Fruit fly (Drosophila melanogaster) whole organism, embryonic: ENCODE measurements around the gene CG42240.

Experiments
- CG10959 ChIP-seq: fragments of 200-800 bp; sonication (Bioruptor generic); IDR thresholded peaks from 2 replicates; pipeline ENCODE4 v1.3.6; 2022; ENCODE audit warnings: missing biosample characterization, missing genetic modification characterization
- CG11398 ChIP-seq: fragments of 200-800 bp; sonication (Bioruptor generic); optimal IDR thresholded peaks from 2 replicates; lab custom pipeline; 2016; ENCODE audit warnings: missing biosample characterization, missing genetic modification characterization
- CG11504 ChIP-seq: fragments of 200-800 bp; sonication (Bioruptor generic); optimal IDR thresholded peaks from 3 replicates; lab custom pipeline; 2019; ENCODE audit warnings: missing biosample characterization, mild to moderate bottlenecking, missing genetic modification characterization, moderate library complexity
- CG12391 ChIP-seq: fragments of 200-800 bp; sonication (Bioruptor generic); optimal IDR thresholded peaks from 3 replicates; lab custom pipeline; 2018; ENCODE audit warnings: missing biosample characterization, mild to moderate bottlenecking, missing genetic modification characterization, moderate library complexity
- CG12659 ChIP-seq: fragments of 200-800 bp; sonication (Bioruptor generic); optimal IDR thresholded peaks from 3 replicates; lab custom pipeline; 2017; ENCODE audit warnings: mild to moderate bottlenecking, missing biosample characterization, missing genetic modification reagents, missing genetic modification characterization
- CG1602 ChIP-seq: fragments of 200-800 bp; sonication (Bioruptor generic); optimal IDR thresholded peaks from 3 replicates; lab custom pipeline; 2016; ENCODE audit warnings: missing biosample characterization, missing genetic modification characterization
- CG1603 ChIP-seq: fragments of 200-800 bp; sonication (Bioruptor generic); optimal IDR thresholded peaks from 2 replicates; lab custom pipeline; 2019; ENCODE audit warnings: missing biosample characterization, mild to moderate bottlenecking, missing genetic modification characterization, moderate library complexity
- CG17802 ChIP-seq: fragments of 200-800 bp; sonication (Bioruptor generic); optimal IDR thresholded peaks from 2 replicates; lab custom pipeline; 2018; ENCODE audit warnings: missing biosample characterization, mild to moderate bottlenecking, missing genetic modification characterization, moderate library complexity
- CG2129 ChIP-seq: fragments of 200-800 bp; sonication (Bioruptor generic); IDR thresholded peaks from 2 replicates; pipeline ENCODE4 v1.3.6; 2022; ENCODE audit warnings: missing biosample characterization, missing genetic modification characterization; ENCODE audit not compliant: partially characterized antibody
- CG30403 ChIP-seq: fragments of 200-800 bp; sonication (Bioruptor generic); optimal IDR thresholded peaks from 3 replicates; lab custom pipeline; 2016; ENCODE audit warnings: missing biosample characterization, missing genetic modification characterization
- CG30431 ChIP-seq: fragments of 200-800 bp; sonication (Bioruptor generic); optimal IDR thresholded peaks from 2 replicates; lab custom pipeline; 2017; ENCODE audit warnings: missing biosample characterization, missing genetic modification characterization
- CG31224 ChIP-seq: fragments of 200-800 bp; sonication (Bioruptor generic); IDR thresholded peaks from 2 replicates; pipeline ENCODE4 v1.3.6; 2022; ENCODE audit warnings: missing biosample characterization, missing genetic modification characterization
- CG33213 ChIP-seq: fragments of 200-800 bp; sonication (Bioruptor generic); optimal IDR thresholded peaks from 3 replicates; lab custom pipeline; 2016; ENCODE audit warnings: missing biosample characterization, missing genetic modification characterization
- CG33557 ChIP-seq: fragments of 200-800 bp; sonication (Bioruptor generic); optimal IDR thresholded peaks from 2 replicates; lab custom pipeline; 2019; ENCODE audit warnings: missing biosample characterization, mild to moderate bottlenecking, missing genetic modification characterization, moderate library complexity
- CG3838 ChIP-seq: fragments of 200-800 bp; sonication (Bioruptor generic); optimal IDR thresholded peaks from 3 replicates; lab custom pipeline; 2016; ENCODE audit warnings: missing biosample characterization, missing genetic modification characterization
- CG4360 ChIP-seq: fragments of 200-800 bp; sonication (Bioruptor generic); IDR thresholded peaks from 2 replicates; pipeline ENCODE4 v1.3.6; 2022; ENCODE audit warnings: missing biosample characterization, missing genetic modification characterization
- CG4424 ChIP-seq: fragments of 200-800 bp; sonication (Bioruptor generic); optimal IDR thresholded peaks from 3 replicates; lab custom pipeline; 2016; ENCODE audit warnings: missing biosample characterization, missing genetic modification characterization
- CG8359 ChIP-seq: fragments of 200-800 bp; sonication (Bioruptor generic); optimal IDR thresholded peaks from 2 replicates; lab custom pipeline; 2017; ENCODE audit warnings: missing biosample characterization, mild to moderate bottlenecking, missing genetic modification characterization, borderline replicate concordance
- CG9797 ChIP-seq: fragments of 200-800 bp; sonication (Bioruptor generic); optimal IDR thresholded peaks from 3 replicates; lab custom pipeline; 2018; ENCODE audit warnings: missing biosample characterization, mild to moderate bottlenecking, missing genetic modification characterization
- CoRest ChIP-seq: fragments of 200-800 bp; sonication (Bioruptor generic); optimal IDR thresholded peaks from 3 replicates; lab custom pipeline; 2018; ENCODE audit warnings: missing biosample characterization, mild to moderate bottlenecking, missing genetic modification characterization, moderate library complexity
- D ChIP-seq, 2 experiments: fragments of 200-800 bp in 1 of 2; fragments of >200 bp in 1 of 2; sonication (Bioruptor generic) in 1 of 2; optimal IDR thresholded peaks; 2 replicates in 1 of 2; 3 replicates in 1 of 2; lab custom pipeline; 2017; ENCODE audit warnings: mild to moderate bottlenecking in 1 of 2, missing biosample characterization in 1 of 2, missing genetic modification characterization in 1 of 2, missing genetic modification reagents in 1 of 2
- E2f2 ChIP-seq: fragments of 200-800 bp; sonication (Bioruptor generic); IDR thresholded peaks from 2 replicates; pipeline ENCODE4 v1.3.6; 2022; ENCODE audit warnings: missing biosample characterization, missing genetic modification characterization
- Fer1 ChIP-seq: fragments of 200-800 bp; sonication (Bioruptor generic); optimal IDR thresholded peaks from 2 replicates; lab custom pipeline; 2017; ENCODE audit warnings: missing biosample characterization, mild to moderate bottlenecking, missing genetic modification characterization
- Hmr ChIP-seq: fragments of 200-800 bp; sonication (Bioruptor generic); optimal IDR thresholded peaks from 3 replicates; lab custom pipeline; 2017; ENCODE audit warnings: mild to moderate bottlenecking, missing biosample characterization, missing genetic modification reagents, missing genetic modification characterization
- Hr51 ChIP-seq, 2 experiments: fragments of 200-800 bp; sonication (Bioruptor generic); optimal IDR thresholded peaks; 2 replicates in 1 of 2; 3 replicates in 1 of 2; lab custom pipeline; 2016 to 2018; ENCODE audit warnings: missing biosample characterization in 2 of 2, missing genetic modification characterization in 2 of 2, mild to moderate bottlenecking in 1 of 2, moderate library complexity in 1 of 2
- Meics ChIP-seq: fragments of 200-800 bp; sonication (Bioruptor generic); optimal IDR thresholded peaks from 2 replicates; lab custom pipeline; 2017; ENCODE audit warnings: missing biosample characterization, mild to moderate bottlenecking, missing genetic modification characterization
- NfI ChIP-seq: fragments of 200-800 bp; sonication (Bioruptor generic); optimal IDR thresholded peaks from 3 replicates; lab custom pipeline; 2018; ENCODE audit warnings: missing biosample characterization, mild to moderate bottlenecking, missing genetic modification characterization, moderate library complexity
- Ptx1 ChIP-seq: fragments of 200-800 bp; sonication (Bioruptor generic); IDR thresholded peaks from 2 replicates; pipeline ENCODE4 v1.3.6; 2022; ENCODE audit warnings: missing biosample characterization, missing genetic modification characterization
- Sox102F ChIP-seq: fragments of 200-800 bp; sonication (Bioruptor generic); optimal IDR thresholded peaks from 2 replicates; lab custom pipeline; 2018; ENCODE audit warnings: missing biosample characterization, mild to moderate bottlenecking, missing genetic modification characterization, moderate library complexity
- ab ChIP-seq: fragments of 200-800 bp; sonication (Bioruptor generic); optimal IDR thresholded peaks from 2 replicates; lab custom pipeline; 2016; ENCODE audit warnings: missing biosample characterization, missing genetic modification characterization
- ara ChIP-seq: fragments of 200-800 bp; sonication (Bioruptor generic); IDR thresholded peaks from 2 replicates; pipeline ENCODE4 v1.3.6; 2022; ENCODE audit warnings: missing biosample characterization, missing genetic modification characterization
- bcd ChIP-seq: fragments of 200-800 bp; sonication (Bioruptor generic); optimal IDR thresholded peaks from 2 replicates; lab custom pipeline; 2017; ENCODE audit warnings: missing biosample characterization, mild to moderate bottlenecking, missing genetic modification characterization
- bsh ChIP-seq, 2 experiments: fragments of 200-800 bp; sonication (Bioruptor generic); optimal IDR thresholded peaks; 2 replicates each; lab custom pipeline; 2017 to 2018; ENCODE audit warnings: mild to moderate bottlenecking in 2 of 2, missing biosample characterization in 2 of 2, missing genetic modification characterization in 2 of 2, moderate library complexity in 1 of 2
- cad ChIP-seq: fragments of >200 bp; optimal IDR thresholded peaks from 2 replicates; lab custom pipeline; 2017; ENCODE audit warnings: missing biosample characterization, missing genetic modification characterization
- croc ChIP-seq: fragments of 200-800 bp; sonication (Bioruptor generic); conservative IDR thresholded peaks from 3 replicates; pipeline ENCODE4 v1.3.6; 2022; ENCODE audit warnings: missing biosample characterization, missing genetic modification characterization
- esg ChIP-seq: fragments of 200-800 bp; sonication (Bioruptor generic); conservative IDR thresholded peaks from 2 replicates; pipeline ENCODE4 v1.3.6; 2022; ENCODE audit warnings: missing biosample characterization, missing genetic modification characterization
- fru ChIP-seq: fragments of >200 bp; optimal IDR thresholded peaks from 2 replicates; lab custom pipeline; 2017
- gcm ChIP-seq: fragments of 200-800 bp; sonication (Bioruptor generic); optimal IDR thresholded peaks from 2 replicates; lab custom pipeline; 2019; ENCODE audit warnings: missing biosample characterization, mild to moderate bottlenecking, missing genetic modification characterization, moderate library complexity
- gem ChIP-seq: fragments of 200-800 bp; sonication (Bioruptor generic); optimal IDR thresholded peaks from 2 replicates; lab custom pipeline; 2019; ENCODE audit warnings: missing biosample characterization, mild to moderate bottlenecking, missing genetic modification characterization, moderate library complexity
- lbe ChIP-seq: fragments of 200-800 bp; sonication (Bioruptor generic); optimal IDR thresholded peaks from 2 replicates; lab custom pipeline; 2016; ENCODE audit warnings: missing biosample characterization, mild to moderate bottlenecking, missing genetic modification characterization
- lilli ChIP-seq: fragments of 200-800 bp; sonication (Bioruptor generic); optimal IDR thresholded peaks from 3 replicates; lab custom pipeline; 2016; ENCODE audit warnings: missing biosample characterization, missing genetic modification characterization
- mld ChIP-seq: fragments of 200-800 bp; sonication (Bioruptor generic); IDR thresholded peaks from 3 replicates; pipeline ENCODE4 v1.3.6; 2022; ENCODE audit warnings: missing biosample characterization, missing genetic modification characterization; ENCODE audit not compliant: partially characterized antibody
- pho ChIP-seq: fragments of 200-800 bp; sonication (Bioruptor generic); optimal IDR thresholded peaks from 2 replicates; lab custom pipeline; 2016; ENCODE audit warnings: missing biosample characterization, missing genetic modification characterization
- phol ChIP-seq: fragments of 200-800 bp; sonication (Bioruptor generic); optimal IDR thresholded peaks from 3 replicates; lab custom pipeline; 2018; ENCODE audit warnings: missing biosample characterization, mild to moderate bottlenecking, missing genetic modification characterization, moderate library complexity
- ranshi ChIP-seq: fragments of 200-800 bp; sonication (Bioruptor generic); IDR thresholded peaks from 2 replicates; pipeline ENCODE4 v1.3.6; 2022; ENCODE audit warnings: missing biosample characterization, missing genetic modification characterization
- sisA ChIP-seq: fragments of 200-800 bp; sonication (Bioruptor generic); IDR thresholded peaks from 2 replicates; pipeline ENCODE4 v1.3.6; 2022; ENCODE audit warnings: missing biosample characterization, missing genetic modification characterization
- sna ChIP-seq: fragments of 200-800 bp; sonication (Bioruptor generic); IDR thresholded peaks from 2 replicates; pipeline ENCODE4 v1.3.6; 2022; ENCODE audit warnings: missing biosample characterization, missing genetic modification characterization; ENCODE audit not compliant: partially characterized antibody
- toy ChIP-seq: fragments of 200-800 bp; sonication (Bioruptor generic); IDR thresholded peaks from 2 replicates; pipeline ENCODE4 v1.3.6; 2022; ENCODE audit warnings: missing biosample characterization, missing genetic modification characterization
- wdn ChIP-seq: fragments of 200-800 bp; sonication (Bioruptor generic); IDR thresholded peaks from 2 replicates; pipeline ENCODE4 v1.3.6; 2022; ENCODE audit warnings: missing biosample characterization, missing genetic modification characterization
- zen2 ChIP-seq: fragments of 200-800 bp; sonication (Bioruptor generic); IDR thresholded peaks from 3 replicates; pipeline ENCODE4 v1.3.6; 2022; ENCODE audit warnings: missing biosample characterization, missing genetic modification characterization; ENCODE audit not compliant: partially characterized antibody

The CG42240 gene

dm6 chrX:6376748-6377147, 46.1 kb downstream of the CG42240 start (continued):
- no peak for TF ChIP-seq CG31224 (GFP tag; lab: Robert Waterston, UW)
- 0 out of 2 replicates have a peak, but pooled peaks have one; percentile 20 for TF ChIP-seq ranshi (GFP tag; lab: Robert Waterston, UW)
- no peak for TF ChIP-seq gcm (GFP tag; lab: Kevin White, UChicago)
- TF ChIP-seq CG3838 (GFP tag; lab: Kevin White, UChicago) = no peak
- TF ChIP-seq Ptx1 (GFP tag; lab: Robert Waterston, UW) = peak; percentile 40; the same call in 1 of the 2 replicates
- TF ChIP-seq phol (tag; lab: Kevin White, UChicago) = peak; percentile 21
- no peak for TF ChIP-seq esg (GFP tag; lab: Robert Waterston, UW)
- TF ChIP-seq D (optimal IDR thresholded peaks at IDR 0.05; lab: Kevin White, UChicago) = no peak
- TF ChIP-seq D (GFP tag; optimal IDR thresholded peaks at IDR 0.05; lab: Kevin White, UChicago) = no peak
- peak in 1 of 2 experiments; percentile 5 for TF ChIP-seq bsh (GFP tag; optimal IDR thresholded peaks at IDR 0.05; lab: Kevin White, UChicago)
- peak; percentile 27; the same call in 1 of the 2 replicates for TF ChIP-seq sisA (GFP tag; lab: Robert Waterston, UW)
- no peak for TF ChIP-seq ara (GFP tag; lab: Robert Waterston, UW)
- TF ChIP-seq cad (GFP tag; lab: Kevin White, UChicago) = no peak
- no peak for TF ChIP-seq CG4360 (GFP tag; lab: Robert Waterston, UW)
- no peak for TF ChIP-seq wdn (GFP tag; lab: Robert Waterston, UW)
- TF ChIP-seq Fer1 (GFP tag; lab: Kevin White, UChicago) = peak; percentile 40
- no peak for TF ChIP-seq toy (GFP tag; lab: Robert Waterston, UW)
- no peak for TF ChIP-seq CG10959 (GFP tag; lab: Robert Waterston, UW)
- no peak for TF ChIP-seq CG1602 (GFP tag; lab: Kevin White, UChicago)
- TF ChIP-seq CG4424 (GFP tag; lab: Kevin White, UChicago) = no peak
- peak; percentile 3 for TF ChIP-seq CG1603 (tag; lab: Kevin White, UChicago)
- no peak for TF ChIP-seq CG33557 (GFP tag; lab: Kevin White, UChicago)
- peak; percentile 16 for TF ChIP-seq CoRest (tag; lab: Kevin White, UChicago)
- no peak for TF ChIP-seq CG30431 (GFP tag; lab: Kevin White, UChicago)
- no peak for TF ChIP-seq fru (lab: Kevin White, UChicago)
- peak in 1 of 2 experiments; percentile 24 for TF ChIP-seq Hr51 (GFP tag; optimal IDR thresholded peaks at IDR 0.05; lab: Kevin White, UChicago)
- no peak for TF ChIP-seq CG17802
- TF ChIP-seq Hmr = peak; percentile 45
- no peak for TF ChIP-seq pho (GFP tag; lab: Kevin White, UChicago)
- TF ChIP-seq lilli (GFP tag; lab: Kevin White, UChicago) = peak; percentile 21
- peak; percentile 14 for TF ChIP-seq CG12391 (tag; lab: Kevin White, UChicago)
- TF ChIP-seq ab (GFP tag; lab: Kevin White, UChicago) = no peak
- TF ChIP-seq mld (GFP tag; lab: Robert Waterston, UW) = no peak
- TF ChIP-seq Sox102F (GFP tag; lab: Kevin White, UChicago) = peak; percentile 23
- no peak for TF ChIP-seq E2f2 (GFP tag; lab: Robert Waterston, UW)
- TF ChIP-seq NfI (GFP tag; lab: Kevin White, UChicago) = no peak
- TF ChIP-seq lbe (GFP tag; lab: Kevin White, UChicago) = no peak
- no peak for TF ChIP-seq CG8359 (GFP tag; lab: Kevin White, UChicago)
- no peak for TF ChIP-seq CG2129
- TF ChIP-seq zen2 (GFP tag; lab: Robert Waterston, UW) = no peak
- no peak for TF ChIP-seq CG12659 (GFP tag; lab: Kevin White, UChicago)
- no peak for TF ChIP-seq croc (GFP tag; lab: Robert Waterston, UW)
- peak; percentile 54 for TF ChIP-seq gem (tag; lab: Kevin White, UChicago)
- no peak for TF ChIP-seq sna (GFP tag; lab: Robert Waterston, UW)
- no peak for TF ChIP-seq CG33213 (GFP tag; lab: Kevin White, UChicago)
- peak; percentile 15 for TF ChIP-seq CG30403 (GFP tag; lab: Kevin White, UChicago)
- TF ChIP-seq bcd (GFP tag; lab: Kevin White, UChicago) = peak; percentile 14
- no peak for TF ChIP-seq CG11398
- TF ChIP-seq Meics = peak; percentile 37
- TF ChIP-seq CG9797 (GFP tag; lab: Kevin White, UChicago) = no peak
- peak; percentile 50 for TF ChIP-seq CG11504 (tag; lab: Kevin White, UChicago)
